Worm (Caenorhabditis elegans) whole organism, young adult: Measurements from ENCODE around the gene cyp-23A1.
A peak's percentile ranks its signal among the peaks of the same experiment; 100 is the strongest.

Experiments used
- C06A6.2 ChIP-seq: fragments of 200-800 bp; sonication (Bioruptor generic); conservative IDR thresholded peaks from 2 replicates; pipeline ENCODE4 v1.3.6; 2022; ENCODE audit warnings: missing genetic modification characterization, missing compliant biosample characterization
- C17E4.6 ChIP-seq: fragments of 200-800 bp; sonication (Bioruptor generic); IDR thresholded peaks from 2 replicates; pipeline ENCODE4 v1.3.6; 2022; ENCODE audit warnings: missing genetic modification reagents, missing genetic modification characterization, missing compliant biosample characterization
- D2030.7 ChIP-seq: fragments of 200-800 bp; sonication (Bioruptor generic); IDR thresholded peaks from 2 replicates; pipeline ENCODE4 v1.3.6; 2022; ENCODE audit warnings: missing genetic modification reagents, missing genetic modification characterization, missing compliant biosample characterization
- K11D2.4 ChIP-seq: fragments of 200-800 bp; sonication (Bioruptor generic); IDR thresholded peaks from 2 replicates; pipeline ENCODE4 v1.3.6; 2022; ENCODE audit warnings: missing genetic modification reagents, missing genetic modification characterization, missing compliant biosample characterization
- T07F8.4 ChIP-seq: sonication (generic microtip); optimal IDR thresholded peaks from 2 replicates; lab custom pipeline; 2016; ENCODE audit warnings: mild to moderate bottlenecking, missing genetic modification characterization, moderate library complexity, missing compliant biosample characterization
- Y53F4B.3 ChIP-seq: fragments of 200-800 bp; sonication (Bioruptor generic); IDR thresholded peaks from 2 replicates; pipeline ENCODE4 v1.3.6; 2022; ENCODE audit warnings: missing genetic modification reagents, missing genetic modification characterization, missing compliant biosample characterization
- Y79H2A.3 ChIP-seq: fragments of 200-800 bp; sonication (Bioruptor generic); conservative IDR thresholded peaks from 2 replicates; pipeline ENCODE4 v1.3.6; 2022; ENCODE audit warnings: missing genetic modification reagents, missing genetic modification characterization, missing compliant biosample characterization
- Y95B8A.8 ChIP-seq: fragments of 200-800 bp; sonication (Bioruptor generic); IDR thresholded peaks from 2 replicates; pipeline ENCODE4 v1.3.6; 2022; ENCODE audit warnings: missing genetic modification reagents, missing genetic modification characterization, missing compliant biosample characterization
- aptf-2 ChIP-seq: fragments of 200-800 bp; sonication (Bioruptor generic); conservative IDR thresholded peaks from 2 replicates; pipeline ENCODE4 v1.3.6; 2022; ENCODE audit warnings: missing genetic modification reagents, missing genetic modification characterization, missing compliant biosample characterization
- athp-1 ChIP-seq: sonication (generic microtip); optimal IDR thresholded peaks from 2 replicates; lab custom pipeline; 2017; ENCODE audit warnings: mild to moderate bottlenecking, missing genetic modification characterization, missing compliant biosample characterization
- attf-5 ChIP-seq: fragments of 200-800 bp; sonication (Bioruptor generic); optimal IDR thresholded peaks from 2 replicates; lab custom pipeline; 2018; ENCODE audit warnings: mild to moderate bottlenecking, missing genetic modification characterization, missing compliant biosample characterization
- bed-1 ChIP-seq: fragments of 200-800 bp; sonication (Bioruptor generic); IDR thresholded peaks from 2 replicates; pipeline ENCODE4 v1.3.6; 2022; ENCODE audit warnings: missing genetic modification reagents, missing genetic modification characterization, missing compliant biosample characterization
- bed-2 ChIP-seq: fragments of 200-800 bp; sonication (Bioruptor generic); IDR thresholded peaks from 2 replicates; pipeline ENCODE4 v1.3.6; 2022; ENCODE audit warnings: missing genetic modification reagents, missing genetic modification characterization, missing compliant biosample characterization
- cebp-1 ChIP-seq, 2 experiments: fragments of 200-800 bp in 1 of 2; sonication (Bioruptor generic) in 1 of 2; sonication (generic microtip) in 1 of 2; IDR thresholded peaks in 1 of 2; optimal IDR thresholded peaks in 1 of 2; 2 replicates each; pipeline versions ENCODE4 v1.3.6 to Lab custom; 2017 to 2022; ENCODE audit warnings: missing compliant biosample characterization in 2 of 2, missing genetic modification characterization in 2 of 2, mild to moderate bottlenecking in 1 of 2, missing genetic modification reagents in 1 of 2, moderate library complexity in 1 of 2
- ceh-100 ChIP-seq: fragments of 200-800 bp; sonication (Bioruptor generic); IDR thresholded peaks from 2 replicates; pipeline ENCODE4 v1.3.6; 2022; ENCODE audit warnings: missing genetic modification reagents, missing genetic modification characterization, missing compliant biosample characterization
- ceh-40 ChIP-seq: fragments of 200-800 bp; sonication (Bioruptor generic); IDR thresholded peaks from 2 replicates; pipeline ENCODE4 v1.3.6; 2022; ENCODE audit warnings: missing genetic modification characterization, missing compliant biosample characterization
- ceh-58 ChIP-seq: fragments of 200-800 bp; sonication (Bioruptor generic); IDR thresholded peaks from 2 replicates; pipeline ENCODE4 v1.3.6; 2022; ENCODE audit warnings: missing genetic modification characterization, missing compliant biosample characterization
- ceh-91 ChIP-seq: fragments of 200-800 bp; sonication (Bioruptor generic); IDR thresholded peaks from 2 replicates; pipeline ENCODE4 v1.3.6; 2022; ENCODE audit warnings: missing genetic modification reagents, missing genetic modification characterization, missing compliant biosample characterization
- chd-7 ChIP-seq: sonication (generic microtip); optimal IDR thresholded peaks from 2 replicates; lab custom pipeline; 2016; ENCODE audit warnings: mild to moderate bottlenecking, missing genetic modification characterization, moderate library complexity, missing compliant biosample characterization
- dox-1 ChIP-seq: fragments of 200-800 bp; sonication (Bioruptor generic); IDR thresholded peaks from 2 replicates; pipeline ENCODE4 v1.3.6; 2022; ENCODE audit warnings: missing genetic modification reagents, missing genetic modification characterization, missing compliant biosample characterization
- him-1 ChIP-seq: sonication (generic microtip); optimal IDR thresholded peaks from 2 replicates; lab custom pipeline; 2016; ENCODE audit warnings: missing genotype, missing genetic modification reagents, missing genetic modification characterization, missing compliant biosample characterization
- hlh-12 ChIP-seq: sonication (generic microtip); optimal IDR thresholded peaks from 2 replicates; lab custom pipeline; 2016; ENCODE audit warnings: missing genetic modification characterization, missing compliant biosample characterization
- hmg-1.2 ChIP-seq: fragments of 200-800 bp; sonication (Bioruptor generic); IDR thresholded peaks from 2 replicates; pipeline ENCODE4 v1.3.6; 2022; ENCODE audit warnings: missing genetic modification reagents, missing genetic modification characterization, missing compliant biosample characterization
- lag-1 ChIP-seq: fragments of 200-800 bp; sonication (Bioruptor generic); IDR thresholded peaks from 2 replicates; pipeline ENCODE4 v1.3.6; 2022; ENCODE audit warnings: missing genetic modification reagents, missing genetic modification characterization, missing compliant biosample characterization
- lin-35 ChIP-seq, 3 experiments: fragments of 150-350 bp in 2 of 3; sonication (generic microtip) in 1 of 3; optimal IDR thresholded peaks; 2 replicates each; lab custom pipeline; 2014 to 2018; ENCODE audit warnings: missing biosample characterization in 3 of 3, missing genetic modification characterization in 3 of 3, missing genetic modification reagents in 3 of 3
- lin-54 ChIP-seq: fragments of 200-800 bp; sonication (Bioruptor generic); optimal IDR thresholded peaks from 2 replicates; lab custom pipeline; 2018; ENCODE audit warnings: mild to moderate bottlenecking, missing genetic modification characterization, missing compliant biosample characterization
- lsl-1 ChIP-seq: fragments of 200-800 bp; sonication (Bioruptor generic); optimal IDR thresholded peaks from 2 replicates; lab custom pipeline; 2018; ENCODE audit warnings: mild to moderate bottlenecking, missing genetic modification characterization, moderate library complexity, missing compliant biosample characterization
- madf-6 ChIP-seq: fragments of 200-800 bp; sonication (Bioruptor generic); IDR thresholded peaks from 2 replicates; pipeline ENCODE4 v1.3.6; 2022; ENCODE audit warnings: missing genetic modification reagents, missing genetic modification characterization, missing compliant biosample characterization
- madf-8 ChIP-seq: fragments of 200-800 bp; sonication (Bioruptor generic); conservative IDR thresholded peaks from 2 replicates; pipeline ENCODE4 v1.3.6; 2022; ENCODE audit warnings: missing genetic modification reagents, missing genetic modification characterization, missing compliant biosample characterization
- nfya-2 ChIP-seq: fragments of 200-800 bp; sonication (Bioruptor generic); IDR thresholded peaks from 2 replicates; pipeline ENCODE4 v1.3.6; 2022; ENCODE audit warnings: missing genetic modification reagents, missing genetic modification characterization, missing compliant biosample characterization
- nfyb-1 ChIP-seq: fragments of 200-800 bp; sonication (Bioruptor generic); IDR thresholded peaks from 2 replicates; pipeline ENCODE4 v1.3.6; 2022; ENCODE audit warnings: missing genetic modification reagents, missing genetic modification characterization, missing compliant biosample characterization
- nhr-120 ChIP-seq: fragments of 200-800 bp; sonication (Bioruptor generic); IDR thresholded peaks from 2 replicates; pipeline ENCODE4 v1.3.6; 2022; ENCODE audit warnings: missing genetic modification characterization, missing compliant biosample characterization
- nhr-80 ChIP-seq: sonication (generic microtip); optimal IDR thresholded peaks from 2 replicates; lab custom pipeline; 2016; ENCODE audit warnings: missing genetic modification characterization, missing compliant biosample characterization
- pbrm-1 ChIP-seq: fragments of 200-800 bp; sonication (Bioruptor generic); IDR thresholded peaks from 2 replicates; pipeline ENCODE4 v1.3.6; 2022; ENCODE audit warnings: missing genetic modification reagents, missing genetic modification characterization, missing compliant biosample characterization
- rcor-1 ChIP-seq: fragments of 200-800 bp; sonication (Bioruptor generic); IDR thresholded peaks from 2 replicates; pipeline ENCODE4 v1.3.6; 2022; ENCODE audit warnings: missing genetic modification reagents, missing genetic modification characterization, missing compliant biosample characterization
- rec-8 ChIP-seq, 2 experiments: sonication (generic microtip); optimal IDR thresholded peaks; 2 replicates each; lab custom pipeline; 2016; ENCODE audit warnings: mild to moderate bottlenecking in 2 of 2, missing genetic modification characterization in 2 of 2, missing genetic modification reagents in 2 of 2, missing genotype in 2 of 2, missing biosample characterization in 1 of 2, missing compliant biosample characterization in 1 of 2, moderate library complexity in 1 of 2
- sdz-38 ChIP-seq: sonication (generic microtip); optimal IDR thresholded peaks from 2 replicates; lab custom pipeline; 2016; ENCODE audit warnings: missing genotype, missing genetic modification characterization, missing compliant biosample characterization
- snpc-3.4 ChIP-seq: sonication (generic microtip); optimal IDR thresholded peaks from 2 replicates; lab custom pipeline; 2017; ENCODE audit warnings: missing genetic modification characterization, mild to moderate bottlenecking, missing compliant biosample characterization, antibody characterized with exemption, moderate library complexity, missing genotype, missing genetic modification reagents
- snpc-4 ChIP-seq, 5 experiments: fragments of 150-350 bp in 1 of 5; sonication (generic microtip) in 4 of 5; optimal IDR thresholded peaks; 2 replicates each; lab custom pipeline; 2014 to 2018; ENCODE audit warnings: missing genetic modification characterization in 5 of 5, missing biosample characterization in 3 of 5, antibody characterized with exemption in 2 of 5, mild to moderate bottlenecking in 2 of 5, missing compliant biosample characterization in 2 of 5, missing genotype in 2 of 5, moderate library complexity in 2 of 5, missing genetic modification reagents in 1 of 5
- tbp1 ChIP-seq: fragments of 200-800 bp; sonication (Bioruptor generic); optimal IDR thresholded peaks from 2 replicates; lab custom pipeline; 2018; ENCODE audit warnings: mild to moderate bottlenecking, missing genetic modification characterization, missing compliant biosample characterization
- unc-130 ChIP-seq: sonication (generic microtip); optimal IDR thresholded peaks from 2 replicates; lab custom pipeline; 2016; ENCODE audit warnings: missing genetic modification reagents, missing genetic modification characterization, missing compliant biosample characterization
- xnd-1 ChIP-seq: sonication (generic microtip); optimal IDR thresholded peaks from 2 replicates; lab custom pipeline; 2016; ENCODE audit warnings: missing genotype, missing genetic modification reagents, missing genetic modification characterization, missing compliant biosample characterization
- zfh-2 ChIP-seq: fragments of 200-800 bp; sonication (Bioruptor generic); conservative IDR thresholded peaks from 2 replicates; pipeline ENCODE4 v1.3.6; 2022; ENCODE audit warnings: missing genetic modification reagents, missing genetic modification characterization, missing compliant biosample characterization
- ztf-22 ChIP-seq: fragments of 200-800 bp; sonication (Bioruptor generic); optimal IDR thresholded peaks from 2 replicates; lab custom pipeline; 2018; ENCODE audit warnings: mild to moderate bottlenecking, missing genetic modification characterization, moderate library complexity, missing compliant biosample characterization
- ztf-25 ChIP-seq: fragments of 200-800 bp; sonication (Bioruptor generic); IDR thresholded peaks from 2 replicates; pipeline ENCODE4 v1.3.6; 2022; ENCODE audit warnings: missing genetic modification reagents, missing genetic modification characterization, missing compliant biosample characterization

The cyp-23A1 gene

ce11 chrII:4468897-4469459 lies 43.0 kb upstream of the cyp-23A1 start:
- TF ChIP-seq lin-54 (GFP tag; lab: Kevin White, UChicago) (no peak), dox-1 (GFP tag; lab: Robert Waterston, UW) (peak; percentile 22; the same call in 1 of the 2 replicates), ceh-100 (GFP tag; lab: Robert Waterston, UW) (no peak), bed-2 (GFP tag; lab: Robert Waterston, UW) (no peak), sdz-38 (no peak), ceh-91 (GFP tag; lab: Robert Waterston, UW) (no peak), madf-8 (no peak), K11D2.4 (GFP tag; lab: Robert Waterston, UW) (no peak), snpc-3.4 (no peak), ztf-22 (GFP tag; lab: Kevin White, UChicago) (no peak), Y79H2A.3 (no peak), Y53F4B.3 (GFP tag; lab: Robert Waterston, UW) (no peak), hmg-1.2 (GFP tag; lab: Robert Waterston, UW) (peak; percentile 38; the same call in 1 of the 2 replicates), madf-6 (GFP tag; lab: Robert Waterston, UW) (no peak), him-1 (tag; lab: Kevin White, UChicago) (no peak), zfh-2 (GFP tag; lab: Robert Waterston, UW) (no peak), rec-8 (tag; optimal IDR thresholded peaks at IDR 0.05; lab: Kevin White, UChicago) (no peak), chd-7 (tag; lab: Kevin White, UChicago) (no peak), C06A6.2 (GFP tag; lab: Robert Waterston, UW) (no peak), tbp1 (GFP tag; lab: Kevin White, UChicago) (no peak), aptf-2 (GFP tag; lab: Robert Waterston, UW) (no peak), bed-1 (GFP tag; lab: Robert Waterston, UW) (no peak), T07F8.4 (no peak), lag-1 (GFP tag; lab: Robert Waterston, UW) (no peak), lsl-1 (no peak), pbrm-1 (GFP tag; lab: Robert Waterston, UW) (no peak), nfya-2 (GFP tag; lab: Robert Waterston, UW) (no peak), nhr-80 (peak; percentile 77), lin-35 (GFP tag; optimal IDR thresholded peaks at IDR 0.05; lab: Kevin White, UChicago) (no peak), cebp-1 (GFP tag; IDR thresholded peaks at IDR 0.05; lab: Robert Waterston, UW) (no peak), cebp-1 (tag; optimal IDR thresholded peaks at IDR 0.05; lab: Kevin White, UChicago) (peak; percentile 19), ceh-58 (no peak), attf-5 (GFP tag; lab: Kevin White, UChicago) (peak; percentile 4)

ce11 chrII:4470972-4471645 lies 40.9 kb upstream of the cyp-23A1 start, which contains the start of gene W06B4.1:
Gene W06B4.1, plus strand, starts transcription at chrII:4471595.
- TF ChIP-seq lin-54 (GFP tag; lab: Kevin White, UChicago) (peak; percentile 86), hlh-12 (tag; lab: Kevin White, UChicago) (no peak), ceh-91 (GFP tag; lab: Robert Waterston, UW) (peak; percentile 92), D2030.7 (GFP tag; lab: Robert Waterston, UW) (peak; percentile 87), unc-130 (GFP tag; lab: Kevin White, UChicago) (peak; percentile 54), ztf-25 (GFP tag; lab: Robert Waterston, UW) (no peak), athp-1 (tag; lab: Kevin White, UChicago) (peak; percentile 14), C17E4.6 (GFP tag; lab: Robert Waterston, UW) (0 out of 2 replicates have a peak, but pooled peaks have one; percentile 35), Y95B8A.8 (GFP tag; lab: Robert Waterston, UW) (0 out of 2 replicates have a peak, but pooled peaks have one; percentile 23), snpc-4 (GFP tag; optimal IDR thresholded peaks at IDR 0.05; lab: Kevin White, UChicago) (peak; percentile 3), snpc-4 (tag; optimal IDR thresholded peaks at IDR 0.05; lab: Kevin White, UChicago) (no peak), hmg-1.2 (GFP tag; lab: Robert Waterston, UW) (peak; percentile 29; the same call in 1 of the 2 replicates), ceh-100 (GFP tag; lab: Robert Waterston, UW) (no peak), lin-35 (GFP tag; optimal IDR thresholded peaks at IDR 0.05; lab: Kevin White, UChicago) (peak in 1 of 3 experiments; percentile 50), nfyb-1 (GFP tag; lab: Robert Waterston, UW) (peak; percentile 13; the same call in 1 of the 2 replicates), xnd-1 (tag; lab: Kevin White, UChicago) (peak; percentile 83), ceh-40 (no peak), him-1 (tag; lab: Kevin White, UChicago) (peak; percentile 34), nhr-120 (no peak), snpc-3.4 (peak; percentile 73), rcor-1 (peak; percentile 46; the same call in 1 of the 2 replicates)
